Fruit fly (Drosophila melanogaster): Measurements from ENCODE around the gene CG18823.

CG18823 gene

DNA sequence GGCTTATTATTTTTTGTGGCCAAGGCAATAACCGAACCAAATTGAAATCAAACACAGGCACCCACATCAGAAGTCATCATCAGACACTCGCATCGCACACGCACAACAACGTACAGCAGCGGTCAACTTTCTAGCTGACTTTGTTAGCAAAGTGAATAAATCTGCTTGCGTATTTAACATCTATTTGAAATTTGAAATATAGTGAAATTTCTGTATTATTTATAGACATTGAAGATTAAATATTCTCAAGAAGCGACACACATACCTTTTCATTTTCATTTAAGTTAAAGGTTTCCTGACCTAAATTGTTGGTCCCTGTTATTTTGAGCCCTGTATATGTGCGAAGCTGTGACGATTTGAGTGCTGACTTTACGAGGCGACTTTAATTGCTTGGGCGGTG, 8.6 kb downstream of the CG18823 start:
- no peak for TF ChIP-seq usp (GFP tag; optimal IDR thresholded peaks at IDR 0.05)
- TF ChIP-seq pan (optimal IDR thresholded peaks at IDR 0.05) = no peak
- no peak for TF ChIP-seq Dll (optimal IDR thresholded peaks at IDR 0.05)
- TF ChIP-seq psq (optimal IDR thresholded peaks at IDR 0.05) = no peak
- TF ChIP-seq CG8478 (optimal IDR thresholded peaks at IDR 0.05) = no peak
- no peak for TF ChIP-seq EcR (GFP tag; optimal IDR thresholded peaks at IDR 0.05)

DNA sequence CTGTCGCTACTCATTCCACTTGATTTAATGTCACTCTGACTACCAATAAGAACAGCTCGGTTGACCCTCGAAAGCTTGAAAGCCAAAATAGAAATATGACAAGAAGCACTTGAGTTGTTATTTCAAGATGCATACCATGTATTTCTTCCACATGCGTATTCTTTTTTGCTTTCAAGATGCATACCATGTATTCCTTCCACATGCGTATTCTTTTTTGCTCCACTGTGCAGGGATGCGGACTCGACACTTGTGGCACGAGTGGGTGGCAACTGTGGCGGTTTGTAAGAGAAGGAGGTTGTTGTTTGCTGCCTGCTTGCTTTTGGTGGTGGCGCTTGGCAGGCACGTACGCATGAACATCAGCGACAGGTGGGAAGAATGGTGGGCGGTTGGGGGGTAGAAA, 15.9 kb downstream of the CG18823 start:
- TF ChIP-seq psq (optimal IDR thresholded peaks at IDR 0.05) = no peak
- TF ChIP-seq usp (GFP tag; optimal IDR thresholded peaks at IDR 0.05) = no peak

DNA sequence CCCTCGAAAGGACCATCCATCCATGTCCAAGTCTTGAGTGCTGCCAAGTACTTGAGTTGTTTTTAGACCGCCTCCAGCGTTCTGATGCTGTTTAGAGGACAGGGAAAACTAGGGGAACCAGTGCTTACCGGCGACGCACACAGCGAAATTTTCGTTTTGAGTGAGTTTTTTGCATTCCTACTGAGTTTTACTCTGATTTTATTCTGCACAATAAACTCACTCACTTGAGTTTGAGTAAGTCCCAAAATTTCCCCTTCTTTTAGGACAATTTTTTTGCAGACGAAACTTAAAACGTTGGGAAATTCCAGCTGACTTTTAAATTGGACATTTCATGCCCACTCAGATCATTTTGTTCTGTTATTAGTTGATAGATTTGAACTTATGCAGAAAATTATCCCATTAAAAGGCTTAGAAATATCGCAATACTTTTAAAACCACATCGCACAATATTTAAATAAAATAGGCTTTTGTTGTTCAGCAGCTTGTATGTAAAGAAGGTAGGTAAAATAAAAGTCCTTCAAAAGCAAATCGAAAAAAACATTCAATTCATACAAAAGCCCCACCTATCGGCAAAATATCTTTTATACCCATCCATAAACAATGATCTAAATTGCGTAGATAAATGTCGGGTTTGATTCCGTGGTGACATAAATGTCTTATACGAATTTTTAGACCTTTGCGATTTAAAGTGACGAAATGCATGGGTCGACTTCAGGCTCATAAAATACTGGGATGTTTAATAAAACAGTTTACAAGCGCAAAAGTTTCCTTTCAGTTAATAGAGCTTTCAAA, 19.3 kb downstream of the CG18823 start:
- TF ChIP-seq EcR (GFP tag; optimal IDR thresholded peaks at IDR 0.05) = no peak
- TF ChIP-seq Dll (optimal IDR thresholded peaks at IDR 0.05) = no peak
- TF ChIP-seq CG8478 (optimal IDR thresholded peaks at IDR 0.05) = no peak
- no peak for TF ChIP-seq usp (GFP tag; optimal IDR thresholded peaks at IDR 0.05)
- TF ChIP-seq pan (optimal IDR thresholded peaks at IDR 0.05) = no peak
- no peak for TF ChIP-seq psq (optimal IDR thresholded peaks at IDR 0.05)

DNA sequence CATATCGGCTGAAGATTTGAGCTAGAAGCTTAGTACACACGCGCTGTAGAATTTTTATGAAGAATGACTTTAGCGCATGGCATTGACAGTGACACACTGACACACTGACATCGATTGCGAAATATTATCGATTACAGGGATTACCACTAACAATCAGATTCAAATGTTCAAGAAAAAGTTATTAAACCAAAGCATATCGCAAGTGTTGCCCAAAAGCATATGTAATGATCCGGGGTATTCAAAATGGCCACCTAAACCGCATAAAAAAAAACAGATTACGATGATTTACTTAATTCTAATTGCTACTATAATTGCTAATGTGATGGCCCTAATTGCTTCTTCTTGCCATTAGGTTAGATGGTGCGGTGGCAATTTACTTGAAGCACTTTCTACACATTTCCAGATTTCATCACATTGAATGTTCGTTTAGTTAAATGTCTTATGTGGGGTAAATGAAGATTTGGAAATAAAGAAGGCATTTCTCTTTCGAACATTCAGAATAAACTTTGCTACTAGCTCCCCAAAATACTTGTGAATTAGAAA, 21.3 kb downstream of the CG18823 start, which contains the start of the genes TfIIA-S-2 and CG14631:
Gene TfIIA-S-2, minus strand, starts transcription at position 101 of the 543 bp plus-strand sequence.
Gene CG14631, plus strand, starts transcription at position 493 of the 543 bp plus-strand sequence.
- TF ChIP-seq psq (optimal IDR thresholded peaks at IDR 0.05) (no peak), usp (GFP tag; optimal IDR thresholded peaks at IDR 0.05) (no peak), pan (optimal IDR thresholded peaks at IDR 0.05) (no peak), Dll (optimal IDR thresholded peaks at IDR 0.05) (no peak), EcR (GFP tag; optimal IDR thresholded peaks at IDR 0.05) (no peak), CG8478 (optimal IDR thresholded peaks at IDR 0.05) (no peak)

DNA sequence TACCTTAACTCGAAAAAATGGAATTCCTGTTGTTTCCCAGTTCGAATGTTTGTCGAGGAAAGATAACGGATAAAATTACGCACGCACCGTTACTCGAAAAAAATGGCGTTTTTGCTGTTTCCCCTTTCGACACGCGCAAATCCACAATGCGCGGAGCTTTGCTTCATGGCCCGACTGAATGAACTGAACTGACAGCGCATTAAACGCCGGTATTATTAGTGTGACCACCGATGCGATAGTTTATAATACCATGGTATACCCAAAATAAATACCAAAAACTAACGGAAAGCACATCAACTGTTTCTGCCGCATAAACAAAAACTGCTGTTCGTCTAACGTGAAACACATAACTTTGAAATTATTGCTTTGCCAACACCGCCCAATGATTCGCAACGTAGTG, 36.2 kb downstream of the CG18823 start, which contains the start of the genes CG32814, CG11638 and CG3021:
Gene CG32814, minus strand, starts transcription at position 190 of the 400 bp plus-strand sequence.
Gene CG11638, minus strand, starts transcription at position 193 of the 400 bp plus-strand sequence.
Gene CG3021, plus strand, starts transcription at position 281 of the 400 bp plus-strand sequence.
- TF ChIP-seq Dll (optimal IDR thresholded peaks at IDR 0.05) (no peak), psq (optimal IDR thresholded peaks at IDR 0.05) (no peak), pan (optimal IDR thresholded peaks at IDR 0.05) (no peak), EcR (GFP tag; optimal IDR thresholded peaks at IDR 0.05) (no peak)

DNA sequence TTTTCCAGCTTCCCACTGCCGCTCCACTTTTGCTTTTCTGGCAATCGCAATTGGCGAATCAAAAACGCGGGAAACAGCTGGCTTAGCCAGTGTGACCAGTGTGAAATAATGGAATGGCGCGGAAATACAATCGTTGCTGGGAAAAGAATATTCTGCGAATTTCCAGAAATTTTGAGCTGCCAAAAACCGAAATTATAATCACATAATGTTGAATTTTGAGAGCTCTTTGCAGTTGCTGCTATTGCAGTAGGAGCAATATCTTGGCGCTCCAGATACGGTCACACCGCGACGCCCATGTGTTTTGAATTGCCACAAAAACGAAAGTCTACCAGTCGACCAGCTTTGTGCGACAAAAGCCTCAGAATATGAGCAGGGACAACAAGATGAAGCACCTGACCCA, 40.2 kb downstream of the CG18823 start, which contains the start of the genes Cdc45 and Rpp21:
Gene Cdc45, minus strand, starts transcription at position 79 of the 400 bp plus-strand sequence.
Gene Rpp21, plus strand, starts transcription at position 281 of the 400 bp plus-strand sequence.
- TF ChIP-seq CG8478 (optimal IDR thresholded peaks at IDR 0.05) = no peak
- TF ChIP-seq psq (optimal IDR thresholded peaks at IDR 0.05) = no peak
- TF ChIP-seq usp (GFP tag; optimal IDR thresholded peaks at IDR 0.05) = no peak
- TF ChIP-seq Dll (optimal IDR thresholded peaks at IDR 0.05) = no peak
- no peak for TF ChIP-seq EcR (GFP tag; optimal IDR thresholded peaks at IDR 0.05)

DNA sequence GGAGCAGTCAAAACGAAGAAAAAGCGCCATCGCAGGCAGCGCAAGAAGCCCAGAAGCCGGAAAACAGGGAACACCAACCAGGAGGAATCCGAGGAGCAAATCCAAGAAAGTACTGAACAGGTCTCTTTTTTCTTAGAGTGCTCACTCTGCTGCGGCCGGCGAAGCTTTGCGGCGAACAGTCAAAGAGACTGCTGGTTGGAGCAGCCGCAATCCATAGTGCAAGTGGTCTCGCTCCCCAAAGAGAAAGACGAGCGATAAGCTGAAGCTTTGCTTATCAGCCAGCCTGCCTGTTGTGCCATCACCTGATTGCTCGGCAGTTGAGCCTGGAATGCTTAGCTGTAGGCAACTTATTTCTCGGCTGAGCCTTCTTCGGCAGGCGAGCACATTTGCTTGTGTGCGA, 40.9 kb downstream of the CG18823 start, which contains the start of gene CG14630:
Gene CG14630, plus strand, starts transcription at position 301 of the 400 bp plus-strand sequence.
- TF ChIP-seq Dll (optimal IDR thresholded peaks at IDR 0.05) (no peak), EcR (GFP tag; optimal IDR thresholded peaks at IDR 0.05) (no peak)

DNA sequence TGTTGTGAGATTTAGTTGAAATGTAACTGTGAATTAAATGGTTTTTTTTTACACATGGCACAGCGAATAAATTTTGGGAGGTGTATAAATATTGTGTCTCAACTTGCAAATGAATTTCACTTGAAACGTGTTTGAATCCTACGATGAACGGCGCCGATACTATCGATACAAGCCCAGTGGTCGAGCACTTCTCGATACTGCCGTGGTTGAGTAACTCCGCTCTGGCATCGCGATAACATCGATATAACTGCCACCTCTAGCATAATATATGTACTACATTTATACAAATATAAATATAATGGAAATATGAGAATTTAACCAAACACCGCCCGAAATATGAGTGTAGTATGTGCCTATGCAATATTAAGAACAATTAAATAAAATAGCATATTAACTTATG, 42.7 kb downstream of the CG18823 start:
- TF ChIP-seq pan (optimal IDR thresholded peaks at IDR 0.05) = no peak
- no peak for TF ChIP-seq psq (optimal IDR thresholded peaks at IDR 0.05)
- TF ChIP-seq usp (GFP tag; optimal IDR thresholded peaks at IDR 0.05) = no peak
- no peak for TF ChIP-seq Dll (optimal IDR thresholded peaks at IDR 0.05)
- no peak for TF ChIP-seq EcR (GFP tag; optimal IDR thresholded peaks at IDR 0.05)
